Fruit fly (Drosophila melanogaster) Kc167 (cell line): ENCODE measurements around the gene CG31805.

Experiments used
- Myc ChIP-seq: fragments of >200 bp; optimal IDR thresholded peaks from 2 replicates; lab custom pipeline; 2017; ENCODE audit warnings: missing external identifiers
- h ChIP-seq: fragments of >200 bp; optimal IDR thresholded peaks from 3 replicates; lab custom pipeline; 2018; ENCODE audit warnings: missing external identifiers
- ttk ChIP-seq: sonication (Bioruptor generic); optimal IDR thresholded peaks from 2 replicates; lab custom pipeline; 2017; ENCODE audit warnings: missing external identifiers

DNA sequence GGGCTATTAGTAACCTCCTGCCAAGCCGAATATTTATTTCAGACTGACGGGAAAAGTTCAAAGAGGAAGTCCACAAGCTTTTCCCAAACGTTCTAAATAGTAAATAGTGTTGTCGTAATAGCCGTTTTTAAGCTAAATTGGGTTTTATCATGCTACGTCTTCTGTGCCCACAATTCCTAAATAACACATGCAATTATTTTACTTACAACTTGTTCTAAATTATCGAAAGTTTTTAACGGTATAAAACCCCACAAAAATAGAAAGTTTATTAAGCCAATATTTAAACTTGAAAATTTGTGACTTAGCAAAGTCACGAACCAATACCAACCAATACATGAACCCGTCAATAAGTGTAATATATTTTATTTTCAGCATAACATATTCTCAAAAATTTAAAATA is 51.6 kb downstream of the CG31805 start, which contains the start of gene CG13284:
- TF ChIP-seq Myc (lab: Kevin White, UChicago), result no peak
- no peak for TF ChIP-seq h (lab: Kevin White, UChicago)
- TF ChIP-seq ttk (lab: Kevin White, UChicago), result no peak
